Fruit fly (Drosophila melanogaster) whole organism, adult: Measurements from ENCODE around the gene Or71a.

Source experiments
- CG11617 ChIP-seq: fragments of 200-800 bp; sonication (Bioruptor generic); optimal IDR thresholded peaks from 2 replicates; lab custom pipeline; 2017; ENCODE audit warnings: mild to moderate bottlenecking, missing biosample characterization, missing genetic modification reagents, missing genetic modification characterization
- CG12768 ChIP-seq: fragments of 200-800 bp; sonication (Bioruptor generic); optimal IDR thresholded peaks from 2 replicates; lab custom pipeline; 2017; ENCODE audit warnings: missing biosample characterization, missing genetic modification characterization, mild to moderate bottlenecking, moderate library complexity, missing genetic modification reagents
- CG14711 ChIP-seq: fragments of 200-800 bp; sonication (Bioruptor generic); optimal IDR thresholded peaks from 2 replicates; lab custom pipeline; 2018; ENCODE audit warnings: missing biosample characterization, mild to moderate bottlenecking, missing genetic modification characterization, moderate library complexity
- CG1620 ChIP-seq: fragments of 200-800 bp; sonication (Bioruptor generic); optimal IDR thresholded peaks from 2 replicates; lab custom pipeline; 2016; ENCODE audit warnings: missing biosample characterization, missing genetic modification characterization
- CG33017 ChIP-seq: fragments of 200-800 bp; sonication (Bioruptor generic); optimal IDR thresholded peaks from 2 replicates; lab custom pipeline; 2018; ENCODE audit warnings: missing biosample characterization, mild to moderate bottlenecking, missing genetic modification characterization, moderate library complexity
- CG5204 ChIP-seq: fragments of 200-800 bp; sonication (Bioruptor generic); optimal IDR thresholded peaks from 2 replicates; lab custom pipeline; 2016; ENCODE audit warnings: missing biosample characterization, missing genetic modification characterization
- CG7045 ChIP-seq: fragments of 200-800 bp; sonication (Bioruptor generic); optimal IDR thresholded peaks from 2 replicates; lab custom pipeline; 2017; ENCODE audit warnings: missing biosample characterization, mild to moderate bottlenecking, missing genetic modification characterization
- CG7101 ChIP-seq: fragments of 200-800 bp; sonication (Bioruptor generic); optimal IDR thresholded peaks from 2 replicates; lab custom pipeline; 2018; ENCODE audit warnings: missing biosample characterization, mild to moderate bottlenecking, missing genetic modification characterization, moderate library complexity
- Clk ChIP-seq: fragments of 200-800 bp; sonication (Bioruptor generic); optimal IDR thresholded peaks from 2 replicates; lab custom pipeline; 2017; ENCODE audit warnings: missing biosample characterization, missing genetic modification characterization
- Crg-1 ChIP-seq: fragments of 200-800 bp; sonication (Bioruptor generic); optimal IDR thresholded peaks from 2 replicates; lab custom pipeline; 2016; ENCODE audit warnings: missing biosample characterization, missing genetic modification characterization
- Hr96 ChIP-seq: fragments of 200-800 bp; sonication (Bioruptor generic); optimal IDR thresholded peaks from 2 replicates; lab custom pipeline; 2016; ENCODE audit warnings: missing biosample characterization, missing genetic modification characterization
- Mnt ChIP-seq: fragments of 200-800 bp; sonication (Bioruptor generic); optimal IDR thresholded peaks from 2 replicates; lab custom pipeline; 2016; ENCODE audit warnings: missing biosample characterization, mild to moderate bottlenecking, missing genetic modification characterization
- bab1 ChIP-seq: fragments of 200-800 bp; sonication (Bioruptor generic); optimal IDR thresholded peaks from 3 replicates; lab custom pipeline; 2019; ENCODE audit warnings: missing biosample characterization, mild to moderate bottlenecking, missing genetic modification characterization, moderate library complexity
- cic ChIP-seq: fragments of 200-800 bp; sonication (Bioruptor generic); optimal IDR thresholded peaks from 2 replicates; lab custom pipeline; 2017; ENCODE audit warnings: missing biosample characterization, mild to moderate bottlenecking, missing genetic modification characterization, moderate library complexity
- cnc ChIP-seq, 2 experiments: fragments of >200 bp; optimal IDR thresholded peaks; 2 replicates each; lab custom pipeline; 2017
- kay ChIP-seq: fragments of 200-800 bp; sonication (Bioruptor generic); peaks from one replicate; lab custom pipeline; 2016; ENCODE audit warnings: missing biosample characterization, missing genetic modification characterization, borderline replicate concordance
- ovo ChIP-seq: fragments of 200-800 bp; sonication (Bioruptor generic); optimal IDR thresholded peaks from 2 replicates; lab custom pipeline; 2016; ENCODE audit warnings: missing biosample characterization, missing genetic modification characterization
- pad ChIP-seq: fragments of 200-800 bp; sonication (Bioruptor generic); optimal IDR thresholded peaks from 3 replicates; lab custom pipeline; 2017; ENCODE audit warnings: missing biosample characterization, missing genetic modification characterization, mild to moderate bottlenecking, moderate library complexity, missing genetic modification reagents
- tj ChIP-seq: fragments of 200-800 bp; sonication (Bioruptor generic); optimal IDR thresholded peaks from 3 replicates; lab custom pipeline; 2017; ENCODE audit warnings: missing biosample characterization, mild to moderate bottlenecking, missing genetic modification characterization, moderate library complexity
- toe ChIP-seq: fragments of 200-800 bp; sonication (Bioruptor generic); optimal IDR thresholded peaks from 2 replicates; lab custom pipeline; 2016; ENCODE audit warnings: missing biosample characterization, missing genetic modification characterization

The Or71a gene

DNA sequence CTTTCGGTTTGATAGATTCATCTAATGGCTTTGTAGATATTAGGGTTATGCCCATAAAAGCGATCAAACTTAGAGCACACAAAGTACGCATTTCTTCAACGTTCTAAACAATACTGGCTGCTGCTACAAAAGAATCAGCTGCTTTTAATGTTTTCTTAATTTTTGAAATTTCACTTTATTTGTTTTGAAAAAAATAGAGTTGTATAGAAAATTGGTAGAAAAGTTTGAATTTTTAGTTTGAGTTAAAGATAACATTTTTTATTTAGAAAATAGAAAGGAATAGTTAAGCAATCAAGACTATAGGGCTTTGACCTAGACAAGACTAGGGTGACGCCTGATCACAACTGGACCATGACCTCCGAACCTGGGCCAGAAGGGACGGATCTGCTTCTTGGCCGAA lies 28.1 kb downstream of the Or71a start, which contains the start of gene CG18581:
Gene CG18581 (minus strand): TSS at position 101 of the 400 bp plus-strand sequence.
- TF ChIP-seq CG1620 (GFP tag; lab: Kevin White, UChicago), result no peak
- no peak for TF ChIP-seq CG12768 (GFP tag; lab: Kevin White, UChicago)
- no peak for TF ChIP-seq cnc (optimal IDR thresholded peaks at IDR 0.05; lab: Kevin White, UChicago)
- TF ChIP-seq pad (GFP tag; lab: Kevin White, UChicago), result no peak
- TF ChIP-seq cic (GFP tag; lab: Kevin White, UChicago), result no peak
- no peak for TF ChIP-seq CG14711 (tag; lab: Kevin White, UChicago)
- TF ChIP-seq Clk (GFP tag; lab: Kevin White, UChicago), result no peak
- no peak for TF ChIP-seq Mnt (GFP tag; lab: Kevin White, UChicago)
- TF ChIP-seq Hr96, result no peak
- TF ChIP-seq CG5204 (GFP tag; lab: Kevin White, UChicago), result no peak

dm6 chr3L:15049395-15049794 lies 28.9 kb downstream of the Or71a start, which contains the start of gene CG43678:
TSS of gene CG43678 (minus strand) at chr3L:15049495.
- TF ChIP-seq CG12768 (GFP tag; lab: Kevin White, UChicago) (no peak), toe (no peak), Clk (GFP tag; lab: Kevin White, UChicago) (no peak), kay (GFP tag; lab: Kevin White, UChicago) (no peak), CG7045 (GFP tag; lab: Kevin White, UChicago) (no peak), CG1620 (GFP tag; lab: Kevin White, UChicago) (no peak)

dm6 chr3L:15048091-15048490 lies 30.2 kb downstream of the Or71a start:
- TF ChIP-seq CG7045 (GFP tag; lab: Kevin White, UChicago), result no peak
- no peak for TF ChIP-seq cic (GFP tag; lab: Kevin White, UChicago)
- TF ChIP-seq pad (GFP tag; lab: Kevin White, UChicago), result no peak
- no peak for TF ChIP-seq CG5204 (GFP tag; lab: Kevin White, UChicago)
- no peak for TF ChIP-seq CG1620 (GFP tag; lab: Kevin White, UChicago)
- TF ChIP-seq Clk (GFP tag; lab: Kevin White, UChicago), result no peak
- TF ChIP-seq bab1 (GFP tag; lab: Kevin White, UChicago), result no peak
- no peak for TF ChIP-seq tj (GFP tag; lab: Kevin White, UChicago)
- no peak for TF ChIP-seq CG33017 (tag; lab: Kevin White, UChicago)
- no peak for TF ChIP-seq Crg-1 (GFP tag; lab: Kevin White, UChicago)
- TF ChIP-seq CG7101 (tag; lab: Kevin White, UChicago), result no peak
- no peak for TF ChIP-seq CG14711 (tag; lab: Kevin White, UChicago)
- TF ChIP-seq Hr96, result no peak
- no peak for TF ChIP-seq CG12768 (GFP tag; lab: Kevin White, UChicago)
- no peak for TF ChIP-seq kay (GFP tag; lab: Kevin White, UChicago)

dm6 chr3L:15047606-15048005 lies 30.6 kb downstream of the Or71a start:
- TF ChIP-seq cic (GFP tag; lab: Kevin White, UChicago) (no peak), CG14711 (tag; lab: Kevin White, UChicago) (no peak), bab1 (GFP tag; lab: Kevin White, UChicago) (no peak), Clk (GFP tag; lab: Kevin White, UChicago) (no peak), CG7045 (GFP tag; lab: Kevin White, UChicago) (no peak), Crg-1 (GFP tag; lab: Kevin White, UChicago) (no peak), CG7101 (tag; lab: Kevin White, UChicago) (no peak)

- TF ChIP-seq ovo (GFP tag; lab: Kevin White, UChicago) (no peak), cic (GFP tag; lab: Kevin White, UChicago) (no peak), bab1 (GFP tag; lab: Kevin White, UChicago) (no peak), CG14711 (tag; lab: Kevin White, UChicago) (no peak), CG7101 (tag; lab: Kevin White, UChicago) (no peak), Crg-1 (GFP tag; lab: Kevin White, UChicago) (no peak), CG33017 (tag; lab: Kevin White, UChicago) (no peak), toe (no peak), CG11617 (GFP tag; lab: Kevin White, UChicago) (no peak), Clk (GFP tag; lab: Kevin White, UChicago) (no peak), cnc (optimal IDR thresholded peaks at IDR 0.05; lab: Kevin White, UChicago) (no peak), kay (GFP tag; lab: Kevin White, UChicago) (no peak)
Measured at dm6 chr3L:15045114-15045513, 33.1 kb downstream of the Or71a start.

DNA sequence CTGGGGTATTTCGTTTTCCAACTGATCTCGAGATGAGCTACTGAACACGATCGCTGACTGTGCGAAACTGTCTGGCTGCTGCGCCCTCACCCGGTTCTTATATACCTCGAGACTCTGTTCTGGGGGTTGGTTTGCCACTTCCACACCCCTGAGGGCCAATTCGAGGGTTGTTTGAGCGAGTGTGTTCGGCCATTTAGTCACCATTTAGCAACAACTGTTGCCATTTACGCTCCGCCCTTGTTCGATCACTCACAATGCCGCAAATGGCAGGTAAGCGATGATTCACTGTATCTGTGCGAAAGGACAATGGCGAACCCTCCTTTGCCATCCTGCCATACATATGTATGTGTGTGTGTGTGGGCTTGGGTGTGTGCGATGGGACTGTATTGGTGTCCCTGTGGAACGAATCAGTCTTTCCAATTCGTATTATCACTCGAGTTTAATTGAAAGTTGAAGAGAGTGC lies 34.3 kb downstream of the Or71a start, which contains the start of gene ind:
Gene ind (minus strand): TSS at position 51 of the 463 bp plus-strand sequence.
- TF ChIP-seq Hr96 (no peak), toe (no peak), bab1 (GFP tag; lab: Kevin White, UChicago) (no peak), kay (GFP tag; lab: Kevin White, UChicago) (no peak), CG14711 (tag; lab: Kevin White, UChicago) (no peak), CG5204 (GFP tag; lab: Kevin White, UChicago) (no peak), ovo (GFP tag; lab: Kevin White, UChicago) (no peak), CG1620 (GFP tag; lab: Kevin White, UChicago) (no peak), pad (GFP tag; lab: Kevin White, UChicago) (no peak), CG33017 (tag; lab: Kevin White, UChicago) (no peak), CG12768 (GFP tag; lab: Kevin White, UChicago) (no peak), CG7045 (GFP tag; lab: Kevin White, UChicago) (no peak), Crg-1 (GFP tag; lab: Kevin White, UChicago) (no peak), CG11617 (GFP tag; lab: Kevin White, UChicago) (no peak), Mnt (GFP tag; lab: Kevin White, UChicago) (no peak), cnc (optimal IDR thresholded peaks at IDR 0.05; lab: Kevin White, UChicago) (no peak), Clk (GFP tag; lab: Kevin White, UChicago) (no peak), CG7101 (tag; lab: Kevin White, UChicago) (no peak), cic (GFP tag; lab: Kevin White, UChicago) (no peak)
